Fruit fly (Drosophila melanogaster) S2 (cell line): ENCODE results near the gene HDAC11.

Experiments used
- CG8478 ChIP-seq: fragments of >200 bp; optimal IDR thresholded peaks from 2 replicates; lab custom pipeline; 2018
- CTCF ChIP-seq, 2 experiments: fragments of >200 bp; optimal IDR thresholded peaks; 2 replicates each; lab custom pipeline; 2018

DNA sequence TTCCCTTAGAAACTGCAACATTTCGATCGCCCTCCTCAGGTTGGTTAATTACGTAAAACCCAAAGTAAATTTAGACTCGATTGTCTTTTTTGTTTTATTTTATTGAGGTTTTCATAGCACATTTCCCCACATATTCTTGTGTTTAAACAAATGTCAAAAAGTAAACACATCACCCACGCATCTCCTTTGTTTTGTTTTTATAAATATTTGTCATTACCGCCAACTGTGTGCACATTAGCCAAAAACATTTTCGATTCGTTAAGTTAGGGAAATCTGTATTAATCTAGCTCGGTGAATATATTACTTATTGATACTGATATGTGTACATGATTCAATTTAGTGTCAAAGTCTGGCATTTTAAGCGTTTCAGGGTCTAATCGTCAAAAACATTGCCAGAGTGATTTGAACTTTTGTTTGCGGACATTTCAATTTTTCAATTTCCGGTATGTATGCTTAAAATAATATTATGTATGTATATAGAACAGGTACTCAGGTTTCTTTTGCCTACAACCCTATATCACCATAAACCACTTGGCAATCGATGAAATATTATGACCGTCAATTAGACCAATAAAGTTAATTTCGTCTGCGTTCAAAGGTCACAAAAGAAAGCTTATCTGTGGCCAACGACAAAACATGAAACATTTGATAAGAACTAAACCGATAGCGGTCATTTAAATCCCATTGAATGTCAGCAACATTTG, 46.3 kb downstream of the HDAC11 start:
- TF ChIP-seq CTCF (optimal IDR thresholded peaks at IDR 0.05; lab: Kevin White, UChicago) (no peak), CG8478 (lab: Kevin White, UChicago) (no peak)
